Worm (Caenorhabditis elegans) whole organism, L3 larva: ENCODE data around the gene F01F1.15.

Source experiments
- R02D3.7 ChIP-seq: fragments of 150-350 bp; optimal IDR thresholded peaks from 2 replicates; lab custom pipeline; 2014; ENCODE audit warnings: missing biosample characterization, missing genetic modification characterization
- ama-1 ChIP-seq: fragments of 150-350 bp; optimal IDR thresholded peaks from 2 replicates; lab custom pipeline; 2018
- ceh-16 ChIP-seq: sonication (generic microtip); optimal IDR thresholded peaks from 2 replicates; lab custom pipeline; 2017; ENCODE audit warnings: missing biosample characterization, missing genetic modification characterization
- ceh-28 ChIP-seq: fragments of 150-350 bp; optimal IDR thresholded peaks from 2 replicates; lab custom pipeline; 2014; ENCODE audit warnings: missing biosample characterization, missing genetic modification reagents, missing genetic modification characterization
- ceh-82 ChIP-seq: fragments of 150-350 bp; optimal IDR thresholded peaks from 2 replicates; lab custom pipeline; 2014; ENCODE audit warnings: missing biosample characterization, missing genetic modification characterization
- ceh-9 ChIP-seq: sonication (generic microtip); optimal IDR thresholded peaks from 2 replicates; lab custom pipeline; 2018; ENCODE audit warnings: missing biosample characterization, missing genetic modification characterization
- daf-12 ChIP-seq: fragments of 150-350 bp; optimal IDR thresholded peaks from 2 replicates; lab custom pipeline; 2014; ENCODE audit warnings: missing biosample characterization, missing genetic modification reagents, missing genetic modification characterization
- egl-27 ChIP-seq: sonication (generic microtip); optimal IDR thresholded peaks from 4 replicates; lab custom pipeline; 2017; ENCODE audit warnings: missing biosample characterization, missing genetic modification reagents, missing genetic modification characterization
- egl-5 ChIP-seq: fragments of 150-350 bp; optimal IDR thresholded peaks from 2 replicates; lab custom pipeline; 2017; ENCODE audit warnings: missing biosample characterization, missing genetic modification reagents, missing genetic modification characterization, inconsistent platforms
- elt-2 ChIP-seq: sonication (generic microtip); optimal IDR thresholded peaks from 2 replicates; lab custom pipeline; 2016; ENCODE audit warnings: missing genetic modification reagents, mild to moderate bottlenecking, missing genetic modification characterization, missing compliant biosample characterization
- eor-1 ChIP-seq, 2 experiments: fragments of 150-350 bp; optimal IDR thresholded peaks; 2 replicates each; lab custom pipeline; 2014 to 2018; ENCODE audit warnings: missing biosample characterization in 2 of 2, missing genetic modification characterization in 2 of 2
- fkh-10 ChIP-seq: sonication (generic microtip); optimal IDR thresholded peaks from 2 replicates; lab custom pipeline; 2017; ENCODE audit warnings: missing biosample characterization, missing genetic modification reagents, missing genetic modification characterization
- fos-1 ChIP-seq: fragments of 150-350 bp; optimal IDR thresholded peaks from 2 replicates; lab custom pipeline; 2014; ENCODE audit warnings: missing biosample characterization, missing genetic modification characterization
- hmg-11 ChIP-seq: sonication (generic microtip); optimal IDR thresholded peaks from 2 replicates; lab custom pipeline; 2016; ENCODE audit warnings: missing genetic modification characterization, missing compliant biosample characterization
- jun-1 ChIP-seq: fragments of 150-350 bp; optimal IDR thresholded peaks from 2 replicates; lab custom pipeline; 2014; ENCODE audit warnings: missing biosample characterization, missing genetic modification reagents, missing genetic modification characterization
- lin-15B ChIP-seq: fragments of 150-350 bp; optimal IDR thresholded peaks from 2 replicates; lab custom pipeline; 2014; ENCODE audit warnings: missing biosample characterization, missing genetic modification characterization
- lin-39 ChIP-seq: fragments of 150-350 bp; optimal IDR thresholded peaks from 2 replicates; lab custom pipeline; 2018; ENCODE audit warnings: missing biosample characterization, missing genetic modification reagents, missing genetic modification characterization
- lsy-12 ChIP-seq: sonication (generic microtip); optimal IDR thresholded peaks from 2 replicates; lab custom pipeline; 2016; ENCODE audit warnings: mild to moderate bottlenecking, missing genetic modification characterization, missing compliant biosample characterization
- mdl-1 ChIP-seq: fragments of 150-350 bp; optimal IDR thresholded peaks from 2 replicates; lab custom pipeline; 2014; ENCODE audit warnings: missing biosample characterization, missing genetic modification characterization
- mml-1 ChIP-seq: fragments of 150-350 bp; sonication (generic microtip); optimal IDR thresholded peaks from 3 replicates; lab custom pipeline; 2014; ENCODE audit warnings: missing biosample characterization, missing genetic modification characterization
- nfya-1 ChIP-seq: sonication (generic microtip); optimal IDR thresholded peaks from 2 replicates; lab custom pipeline; 2017; ENCODE audit warnings: missing genetic modification characterization, mild to moderate bottlenecking, missing compliant biosample characterization, antibody characterized with exemption, moderate library complexity; ENCODE audit not compliant: insufficient read depth
- nhr-23 ChIP-seq: fragments of 150-350 bp; optimal IDR thresholded peaks from 2 replicates; lab custom pipeline; 2014; ENCODE audit warnings: missing biosample characterization, missing genetic modification reagents, missing genetic modification characterization
- nhr-237 ChIP-seq: fragments of 150-350 bp; optimal IDR thresholded peaks from 2 replicates; lab custom pipeline; 2014; ENCODE audit warnings: missing biosample characterization, missing genetic modification characterization
- nhr-25 ChIP-seq: sonication (generic microtip); optimal IDR thresholded peaks from 2 replicates; lab custom pipeline; 2017; ENCODE audit warnings: missing biosample characterization, missing genetic modification characterization
- nhr-43 ChIP-seq: sonication (generic microtip); optimal IDR thresholded peaks from 2 replicates; lab custom pipeline; 2016; ENCODE audit warnings: mild to moderate bottlenecking, missing genetic modification characterization, missing compliant biosample characterization; ENCODE audit not compliant: poor library complexity, severe bottlenecking
- nhr-76 ChIP-seq: fragments of 150-350 bp; sonication (generic microtip); optimal IDR thresholded peaks from 5 replicates; lab custom pipeline; 2014; ENCODE audit warnings: missing biosample characterization, missing genetic modification characterization
- nhr-77 ChIP-seq: fragments of 150-350 bp; optimal IDR thresholded peaks from 2 replicates; lab custom pipeline; 2014; ENCODE audit warnings: missing biosample characterization, missing genetic modification characterization
- pha-4 ChIP-seq: fragments of 150-350 bp; optimal IDR thresholded peaks from 2 replicates; lab custom pipeline; 2014; ENCODE audit warnings: missing biosample characterization, missing genetic modification reagents, missing genetic modification characterization
- pqm-1 ChIP-seq: fragments of 150-350 bp; optimal IDR thresholded peaks from 2 replicates; lab custom pipeline; 2017; ENCODE audit warnings: missing biosample characterization, missing genetic modification characterization, inconsistent platforms
- snpc-4 ChIP-seq: fragments of 150-350 bp; optimal IDR thresholded peaks from 2 replicates; lab custom pipeline; 2014; ENCODE audit warnings: missing biosample characterization, missing genetic modification characterization
- tbx-2 ChIP-seq: sonication (generic microtip); optimal IDR thresholded peaks from 2 replicates; lab custom pipeline; 2016; ENCODE audit warnings: mild to moderate bottlenecking, missing genetic modification characterization, missing compliant biosample characterization
- unc-39 ChIP-seq: sonication (generic microtip); optimal IDR thresholded peaks from 4 replicates; lab custom pipeline; 2017; ENCODE audit warnings: missing biosample characterization, missing genetic modification characterization
- unc-62 ChIP-seq: fragments of 150-350 bp; sonication (generic microtip); optimal IDR thresholded peaks from 4 replicates; lab custom pipeline; 2014; ENCODE audit warnings: missing biosample characterization, missing genetic modification reagents, missing genetic modification characterization
- zag-1 ChIP-seq: fragments of 150-350 bp; optimal IDR thresholded peaks from 2 replicates; lab custom pipeline; 2014; ENCODE audit warnings: missing biosample characterization, missing genetic modification characterization

The F01F1.15 gene

ce11 chrIII:5872288-5872687, 3.0 kb upstream of the F01F1.15 start:
- TF ChIP-seq egl-5 (tag; lab: Kevin White, UChicago): peak; percentile 49
- TF ChIP-seq tbx-2: no peak

- TF ChIP-seq elt-2 (tag; lab: Kevin White, UChicago): peak; percentile 13
- TF ChIP-seq nhr-43 (tag; lab: Kevin White, UChicago): peak; percentile 85
- TF ChIP-seq nfya-1: peak; percentile 80
- TF ChIP-seq fos-1 (tag; lab: Kevin White, UChicago): no peak
- TF ChIP-seq mml-1 (tag; lab: Kevin White, UChicago): no peak
- peak; percentile 84 for TF ChIP-seq nhr-23 (tag; lab: Kevin White, UChicago)
- peak; percentile 67 for TF ChIP-seq R02D3.7 (tag; lab: Kevin White, UChicago)
- peak; percentile 32 for TF ChIP-seq snpc-4 (tag; lab: Kevin White, UChicago)
- TF ChIP-seq lsy-12: peak; percentile 73
- no peak for TF ChIP-seq mdl-1 (tag; lab: Kevin White, UChicago)
- no peak for TF ChIP-seq ceh-16 (tag; lab: Kevin White, UChicago)
- TF ChIP-seq unc-62 (GFP tag; lab: Kevin White, UChicago): no peak
- peak; percentile 22 for TF ChIP-seq ceh-28 (tag; lab: Kevin White, UChicago)
- peak; percentile 91 for TF ChIP-seq pha-4 (tag; lab: Kevin White, UChicago)
- TF ChIP-seq jun-1 (tag; lab: Kevin White, UChicago): peak; percentile 3
- peak; percentile 62 for TF ChIP-seq nhr-25 (tag; lab: Kevin White, UChicago)
- TF ChIP-seq pqm-1 (tag; lab: Kevin White, UChicago): peak; percentile 28
- TF ChIP-seq ceh-9: no peak
- no peak for TF ChIP-seq ceh-82 (tag; lab: Kevin White, UChicago)
- TF ChIP-seq lin-39 (tag; lab: Kevin White, UChicago): peak; percentile 26
- peak; percentile 69 for TF ChIP-seq lin-15B (tag; lab: Kevin White, UChicago)
- no peak for TF ChIP-seq unc-39 (tag; lab: Kevin White, UChicago)
- no peak for TF ChIP-seq nhr-76 (tag; lab: Kevin White, UChicago)
- TF ChIP-seq nhr-77 (tag; lab: Kevin White, UChicago): no peak
- TF ChIP-seq hmg-11 (tag; lab: Kevin White, UChicago): peak; percentile 3
Observed at ce11 chrIII:5871760-5872159, 2.4 kb upstream of the F01F1.15 start, which contains the start of the genes F01F1.11 and F01F1.3. F01F1.11 (minus strand) TSS chrIII:5871877. F01F1.3 (plus strand) TSS chrIII:5871938.

- TF ChIP-seq nhr-237: no peak
- no peak for TF ChIP-seq nhr-43 (tag; lab: Kevin White, UChicago)
- no peak for TF ChIP-seq zag-1 (tag; lab: Kevin White, UChicago)
- TF ChIP-seq eor-1 (tag; optimal IDR thresholded peaks at IDR 0.05; lab: Kevin White, UChicago): no peak
- no peak for TF ChIP-seq nhr-77 (tag; lab: Kevin White, UChicago)
- no peak for TF ChIP-seq elt-2 (tag; lab: Kevin White, UChicago)
- no peak for TF ChIP-seq hmg-11 (tag; lab: Kevin White, UChicago)
- no peak for TF ChIP-seq daf-12 (tag; lab: Kevin White, UChicago)
- no peak for TF ChIP-seq jun-1 (tag; lab: Kevin White, UChicago)
- no peak for TF ChIP-seq lin-15B (tag; lab: Kevin White, UChicago)
- no peak for TF ChIP-seq nhr-76 (tag; lab: Kevin White, UChicago)
- no peak for TF ChIP-seq lsy-12
- TF ChIP-seq fkh-10 (GFP tag; lab: Kevin White, UChicago): no peak
- no peak for TF ChIP-seq egl-27 (tag; lab: Kevin White, UChicago)
- TF ChIP-seq ama-1 (lab: Kevin White, UChicago): no peak
- TF ChIP-seq egl-5 (tag; lab: Kevin White, UChicago): no peak
Observed at ce11 chrIII:5868401-5868800, 928 bp downstream of the F01F1.15 start, which contains the start of gene eng-1. eng-1 (minus strand) TSS chrIII:5868501.

- TF ChIP-seq pha-4 (tag; lab: Kevin White, UChicago) (peak; percentile 5), pqm-1 (tag; lab: Kevin White, UChicago) (no peak), lin-15B (tag; lab: Kevin White, UChicago) (no peak), egl-5 (tag; lab: Kevin White, UChicago) (no peak)
- TF ChIP-seq, all 47 proteins: peak for 1
Observed at ce11 chrIII:5864270-5864669, 5.1 kb downstream of the F01F1.15 start, which contains the start of gene rabn-5. rabn-5 (plus strand) TSS chrIII:5864553.
